Fruit fly (Drosophila melanogaster) whole organism, embryonic: ENCODE results near the gene CG34183.

Experiments
- Asciz ChIP-seq: fragments of 200-800 bp; sonication (Bioruptor generic); optimal IDR thresholded peaks from 2 replicates; lab custom pipeline; 2017; ENCODE audit warnings: missing biosample characterization, mild to moderate bottlenecking, missing genetic modification characterization, missing genetic modification reagents
- Atf6 ChIP-seq: fragments of 200-800 bp; sonication (Bioruptor generic); IDR thresholded peaks from 2 replicates; pipeline ENCODE4 v1.3.6; 2022; ENCODE audit warnings: missing biosample characterization, missing genetic modification characterization
- C15 ChIP-seq: fragments of 200-800 bp; sonication (Bioruptor generic); IDR thresholded peaks from 3 replicates; pipeline ENCODE4 v1.3.6; 2022; ENCODE audit warnings: missing biosample characterization, missing genetic modification characterization
- CG10274 ChIP-seq: fragments of 200-800 bp; sonication (Bioruptor generic); optimal IDR thresholded peaks from 3 replicates; lab custom pipeline; 2017; ENCODE audit warnings: missing biosample characterization, mild to moderate bottlenecking, missing genetic modification characterization
- CG10565 ChIP-seq: fragments of 200-800 bp; sonication (Bioruptor generic); optimal IDR thresholded peaks from 3 replicates; lab custom pipeline; 2016; ENCODE audit warnings: missing biosample characterization, mild to moderate bottlenecking, missing genetic modification characterization
- CG12071 ChIP-seq: fragments of 200-800 bp; sonication (Bioruptor generic); optimal IDR thresholded peaks from 3 replicates; lab custom pipeline; 2018; ENCODE audit warnings: missing biosample characterization, mild to moderate bottlenecking, missing genetic modification characterization
- CG12659 ChIP-seq: fragments of 200-800 bp; sonication (Bioruptor generic); optimal IDR thresholded peaks from 3 replicates; lab custom pipeline; 2017; ENCODE audit warnings: mild to moderate bottlenecking, missing biosample characterization, missing genetic modification reagents, missing genetic modification characterization
- CG12942 ChIP-seq: fragments of 200-800 bp; sonication (Bioruptor generic); optimal IDR thresholded peaks from 3 replicates; lab custom pipeline; 2016; ENCODE audit warnings: missing biosample characterization, missing genetic modification characterization
- CG16813 ChIP-seq: fragments of 200-800 bp; sonication (Bioruptor generic); IDR thresholded peaks from 3 replicates; pipeline ENCODE4 v1.3.6; 2022; ENCODE audit warnings: missing biosample characterization, missing genetic modification characterization; ENCODE audit not compliant: partially characterized antibody
- CG31365 ChIP-seq: fragments of 200-800 bp; sonication (Bioruptor generic); optimal IDR thresholded peaks from 2 replicates; lab custom pipeline; 2018; ENCODE audit warnings: missing biosample characterization, mild to moderate bottlenecking, missing genetic modification characterization
- CG32532 ChIP-seq: fragments of 200-800 bp; sonication (Bioruptor generic); IDR thresholded peaks from 2 replicates; pipeline ENCODE4 v1.3.6; 2022; ENCODE audit warnings: missing biosample characterization, missing genetic modification characterization
- CG3407 ChIP-seq: fragments of 200-800 bp; sonication (Bioruptor generic); optimal IDR thresholded peaks from 2 replicates; lab custom pipeline; 2018; ENCODE audit warnings: missing biosample characterization, mild to moderate bottlenecking, missing genetic modification characterization
- CG3847 ChIP-seq: fragments of 200-800 bp; sonication (Bioruptor generic); IDR thresholded peaks from 2 replicates; pipeline ENCODE4 v1.3.6; 2022; ENCODE audit warnings: missing biosample characterization, missing genetic modification characterization
- CG4404 ChIP-seq: fragments of 200-800 bp; sonication (Bioruptor generic); IDR thresholded peaks from 2 replicates; pipeline ENCODE4 v1.3.6; 2022; ENCODE audit warnings: missing biosample characterization, missing genetic modification characterization
- CG6175 ChIP-seq: fragments of 200-800 bp; sonication (Bioruptor generic); IDR thresholded peaks from 3 replicates; pipeline ENCODE4 v1.3.6; 2022; ENCODE audit warnings: missing biosample characterization, missing genetic modification characterization
- CG6272 ChIP-seq: fragments of 200-800 bp; sonication (Bioruptor generic); IDR thresholded peaks from 2 replicates; pipeline ENCODE4 v1.3.6; 2022; ENCODE audit warnings: missing biosample characterization, missing genetic modification characterization
- CG8478 ChIP-seq: fragments of >200 bp; optimal IDR thresholded peaks from 2 replicates; lab custom pipeline; 2018
- Dad ChIP-seq: fragments of 200-800 bp; sonication (Bioruptor generic); optimal IDR thresholded peaks from 3 replicates; lab custom pipeline; 2016; ENCODE audit warnings: missing biosample characterization, missing genetic modification characterization
- Dip2 ChIP-seq: fragments of 200-800 bp; sonication (Bioruptor generic); IDR thresholded peaks from 2 replicates; pipeline ENCODE4 v1.3.6; 2022; ENCODE audit warnings: missing biosample characterization, missing genetic modification characterization
- Gug ChIP-seq: fragments of 200-800 bp; sonication (Bioruptor generic); IDR thresholded peaks from 4 replicates; pipeline ENCODE4 v1.3.6; 2022; ENCODE audit warnings: missing biosample characterization, missing genetic modification characterization
- H2.0 ChIP-seq: fragments of 200-800 bp; sonication (Bioruptor generic); IDR thresholded peaks from 2 replicates; pipeline ENCODE4 v1.3.6; 2022; ENCODE audit warnings: missing biosample characterization, missing genetic modification characterization
- HLHmδ ChIP-seq: fragments of 200-800 bp; sonication (Bioruptor generic); optimal IDR thresholded peaks from 2 replicates; lab custom pipeline; 2018; ENCODE audit warnings: missing biosample characterization, mild to moderate bottlenecking, missing genetic modification characterization, moderate library complexity
- Hr51 ChIP-seq, 2 experiments: fragments of 200-800 bp; sonication (Bioruptor generic); optimal IDR thresholded peaks; 2 replicates in 1 of 2; 3 replicates in 1 of 2; lab custom pipeline; 2016 to 2018; ENCODE audit warnings: missing biosample characterization in 2 of 2, missing genetic modification characterization in 2 of 2, mild to moderate bottlenecking in 1 of 2, moderate library complexity in 1 of 2
- NFAT ChIP-seq: fragments of 200-800 bp; sonication (Bioruptor generic); IDR thresholded peaks from 2 replicates; pipeline ENCODE4 v1.3.6; 2022; ENCODE audit warnings: missing biosample characterization, missing genetic modification characterization
- Nf-YB ChIP-seq: fragments of 200-800 bp; sonication (Bioruptor generic); optimal IDR thresholded peaks from 3 replicates; lab custom pipeline; 2019; ENCODE audit warnings: missing biosample characterization, mild to moderate bottlenecking, missing genetic modification characterization, moderate library complexity
- PHDP ChIP-seq: fragments of 200-800 bp; sonication (Bioruptor generic); optimal IDR thresholded peaks from 3 replicates; lab custom pipeline; 2018; ENCODE audit warnings: missing biosample characterization, mild to moderate bottlenecking, missing genetic modification characterization, moderate library complexity
- Poxn ChIP-seq: fragments of 200-800 bp; sonication (Bioruptor generic); IDR thresholded peaks from 2 replicates; pipeline ENCODE4 v1.3.6; 2022; ENCODE audit warnings: missing biosample characterization, missing genetic modification characterization
- Rx ChIP-seq: fragments of 200-800 bp; sonication (Bioruptor generic); IDR thresholded peaks from 2 replicates; pipeline ENCODE4 v1.3.6; 2022; ENCODE audit warnings: missing biosample characterization, missing genetic modification characterization
- Trl ChIP-seq, 3 experiments: fragments of >200 bp in 2 of 3; fragments of 200-800 bp in 1 of 3; sonication (Bioruptor generic) in 1 of 3; optimal IDR thresholded peaks; 2 replicates in 1 of 3; 3 replicates in 2 of 3; lab custom pipeline; 2016 to 2017; ENCODE audit warnings: missing biosample characterization in 1 of 3, missing genetic modification characterization in 1 of 3
- abd-A ChIP-seq: fragments of 200-800 bp; sonication (Bioruptor generic); optimal IDR thresholded peaks from 3 replicates; lab custom pipeline; 2019; ENCODE audit warnings: missing biosample characterization, mild to moderate bottlenecking, missing genetic modification characterization, moderate library complexity
- al ChIP-seq: fragments of 200-800 bp; sonication (Bioruptor generic); IDR thresholded peaks from 2 replicates; pipeline ENCODE4 v1.3.6; 2022; ENCODE audit warnings: missing biosample characterization, missing genetic modification characterization
- bbx ChIP-seq: fragments of 200-800 bp; sonication (Bioruptor generic); IDR thresholded peaks from 2 replicates; pipeline ENCODE4 v1.3.6; 2022; ENCODE audit warnings: missing biosample characterization, missing genetic modification characterization; ENCODE audit not compliant: partially characterized antibody
- bsh ChIP-seq, 2 experiments: fragments of 200-800 bp; sonication (Bioruptor generic); optimal IDR thresholded peaks; 2 replicates each; lab custom pipeline; 2017 to 2018; ENCODE audit warnings: mild to moderate bottlenecking in 2 of 2, missing biosample characterization in 2 of 2, missing genetic modification characterization in 2 of 2, moderate library complexity in 1 of 2
- cwo ChIP-seq: fragments of 200-800 bp; sonication (Bioruptor generic); optimal IDR thresholded peaks from 3 replicates; lab custom pipeline; 2017; ENCODE audit warnings: missing biosample characterization, missing genetic modification characterization, mild to moderate bottlenecking, moderate library complexity, missing genetic modification reagents
- fd64A ChIP-seq: fragments of 200-800 bp; sonication (Bioruptor generic); optimal IDR thresholded peaks from 3 replicates; lab custom pipeline; 2018; ENCODE audit warnings: missing biosample characterization, mild to moderate bottlenecking, missing genetic modification characterization
- fd96Cb ChIP-seq: fragments of 200-800 bp; sonication (Bioruptor generic); optimal IDR thresholded peaks from 2 replicates; lab custom pipeline; 2018; ENCODE audit warnings: missing biosample characterization, mild to moderate bottlenecking, missing genetic modification characterization, moderate library complexity
- ham ChIP-seq: fragments of 200-800 bp; sonication (Bioruptor generic); IDR thresholded peaks from 2 replicates; pipeline ENCODE4 v1.3.6; 2022; ENCODE audit warnings: missing biosample characterization, missing genetic modification characterization
- hth ChIP-seq: fragments of >200 bp; optimal IDR thresholded peaks from 2 replicates; lab custom pipeline; 2017; ENCODE audit warnings: inconsistent platforms
- klu ChIP-seq: fragments of 200-800 bp; sonication (Bioruptor generic); IDR thresholded peaks from 2 replicates; pipeline ENCODE4 v1.3.6; 2022; ENCODE audit warnings: missing biosample characterization, missing genetic modification characterization
- lab ChIP-seq: fragments of 200-800 bp; sonication (Bioruptor generic); optimal IDR thresholded peaks from 3 replicates; lab custom pipeline; 2017; ENCODE audit warnings: missing biosample characterization, missing genetic modification characterization, mild to moderate bottlenecking, moderate library complexity, missing genetic modification reagents
- lilli ChIP-seq: fragments of 200-800 bp; sonication (Bioruptor generic); optimal IDR thresholded peaks from 3 replicates; lab custom pipeline; 2016; ENCODE audit warnings: missing biosample characterization, missing genetic modification characterization
- mld ChIP-seq: fragments of 200-800 bp; sonication (Bioruptor generic); IDR thresholded peaks from 3 replicates; pipeline ENCODE4 v1.3.6; 2022; ENCODE audit warnings: missing biosample characterization, missing genetic modification characterization; ENCODE audit not compliant: partially characterized antibody
- peb ChIP-seq: fragments of 200-800 bp; sonication (Bioruptor generic); IDR thresholded peaks from 2 replicates; pipeline ENCODE4 v1.3.6; 2022; ENCODE audit warnings: missing biosample characterization, missing genetic modification characterization
- pho ChIP-seq: fragments of 200-800 bp; sonication (Bioruptor generic); optimal IDR thresholded peaks from 2 replicates; lab custom pipeline; 2016; ENCODE audit warnings: missing biosample characterization, missing genetic modification characterization
- prd ChIP-seq, 3 experiments: fragments of >200 bp in 2 of 3; fragments of 200-800 bp in 1 of 3; sonication (Bioruptor generic) in 1 of 3; optimal IDR thresholded peaks in 2 of 3; IDR thresholded peaks in 1 of 3; 2 replicates in 2 of 3; 3 replicates in 1 of 3; pipeline versions ENCODE4 v1.3.6 to Lab custom; 2017 to 2022; ENCODE audit warnings: missing biosample characterization in 1 of 3, missing genetic modification characterization in 1 of 3
- slou ChIP-seq: fragments of 200-800 bp; sonication (Bioruptor generic); optimal IDR thresholded peaks from 3 replicates; lab custom pipeline; 2016; ENCODE audit warnings: missing biosample characterization, missing genetic modification characterization
- sna ChIP-seq: fragments of 200-800 bp; sonication (Bioruptor generic); IDR thresholded peaks from 2 replicates; pipeline ENCODE4 v1.3.6; 2022; ENCODE audit warnings: missing biosample characterization, missing genetic modification characterization; ENCODE audit not compliant: partially characterized antibody
- unc-4 ChIP-seq: fragments of 200-800 bp; sonication (Bioruptor generic); IDR thresholded peaks from 2 replicates; pipeline ENCODE4 v1.3.6; 2022; ENCODE audit warnings: missing biosample characterization, missing genetic modification characterization; ENCODE audit not compliant: partially characterized antibody
- unpg ChIP-seq: fragments of 200-800 bp; sonication (Bioruptor generic); optimal IDR thresholded peaks from 3 replicates; lab custom pipeline; 2018; ENCODE audit warnings: missing biosample characterization, mild to moderate bottlenecking, missing genetic modification characterization, moderate library complexity

The CG34183 gene

DNA sequence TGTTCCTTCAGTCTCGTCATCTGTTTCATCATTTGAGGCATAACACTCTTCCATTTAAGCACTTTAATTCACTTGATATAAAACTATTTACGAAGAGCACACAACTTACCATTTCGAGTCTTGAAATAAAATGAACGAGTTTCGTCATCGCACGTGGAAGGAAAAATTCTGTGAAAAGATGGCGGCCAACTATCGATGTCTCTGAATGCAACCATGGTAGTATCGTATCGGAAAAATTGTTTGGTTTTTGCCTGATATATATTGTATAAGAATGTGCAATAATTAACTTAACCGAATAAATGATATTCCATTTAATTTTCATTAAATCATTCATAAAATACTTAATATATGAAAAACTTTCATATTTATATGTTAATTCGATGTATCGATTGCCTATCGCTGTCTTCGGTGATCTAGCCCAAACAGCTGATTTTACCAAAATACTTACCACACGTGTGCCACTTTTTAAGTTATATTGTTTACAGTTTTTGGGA lies 4.3 kb upstream of the CG34183 start, which contains the start of gene Bka (continued):
- TF ChIP-seq cwo (GFP tag; lab: Kevin White, UChicago): peak; percentile 54
- TF ChIP-seq abd-A (tag; lab: Kevin White, UChicago): no peak
- no peak for TF ChIP-seq HLHmδ (GFP tag; lab: Kevin White, UChicago)
- TF ChIP-seq CG3847: no peak; the same call in 1 of the 2 replicates
- TF ChIP-seq ham: no peak
- TF ChIP-seq CG32532 (GFP tag; lab: Robert Waterston, UW): peak; percentile 62
- peak; percentile 94 for TF ChIP-seq mld (GFP tag; lab: Robert Waterston, UW)
- no peak for TF ChIP-seq klu (GFP tag; lab: Robert Waterston, UW)
- peak; percentile 95 for TF ChIP-seq bbx (GFP tag; lab: Robert Waterston, UW)
- no peak for TF ChIP-seq H2.0 (GFP tag; lab: Robert Waterston, UW)
- no peak for TF ChIP-seq fd96Cb (tag; lab: Kevin White, UChicago)
- no peak for TF ChIP-seq Dip2 (GFP tag; lab: Robert Waterston, UW)
- peak; percentile 99 for TF ChIP-seq sna (GFP tag; lab: Robert Waterston, UW)
- peak; percentile 33; the same call in 1 of the 2 replicates for TF ChIP-seq Atf6 (GFP tag; lab: Robert Waterston, UW)
- peak; percentile 54 for TF ChIP-seq unpg
- peak; percentile 99 for TF ChIP-seq CG16813 (GFP tag; lab: Robert Waterston, UW)
- no peak for TF ChIP-seq CG31365
- TF ChIP-seq CG12942 (GFP tag; lab: Kevin White, UChicago): no peak
- no peak for TF ChIP-seq CG8478 (lab: Kevin White, UChicago)
- no peak for TF ChIP-seq Trl (optimal IDR thresholded peaks at IDR 0.05; lab: Kevin White, UChicago)
- peak; percentile 25 for TF ChIP-seq Trl (GFP tag; optimal IDR thresholded peaks at IDR 0.05; lab: Kevin White, UChicago)
- peak; percentile 69; the same call in 1 of the 2 replicates for TF ChIP-seq NFAT (GFP tag; lab: Robert Waterston, UW)
- no peak for TF ChIP-seq hth (lab: Kevin White, UChicago)
- TF ChIP-seq Asciz: peak; percentile 52
- TF ChIP-seq CG10274: peak; percentile 22
- peak; percentile 25 for TF ChIP-seq Dad (GFP tag; lab: Kevin White, UChicago)
- peak; percentile 20 for TF ChIP-seq pho (GFP tag; lab: Kevin White, UChicago)
- TF ChIP-seq lilli (GFP tag; lab: Kevin White, UChicago): peak; percentile 44
- TF ChIP-seq CG12659: peak; percentile 89
- TF ChIP-seq unc-4: peak; percentile 99
- no peak for TF ChIP-seq CG10565
- peak; percentile 69 for TF ChIP-seq PHDP (tag; lab: Kevin White, UChicago)
- no peak for TF ChIP-seq C15 (GFP tag; lab: Robert Waterston, UW)
- no peak for TF ChIP-seq CG6175 (GFP tag; lab: Robert Waterston, UW)
- no peak for TF ChIP-seq Poxn (GFP tag; lab: Robert Waterston, UW)
- TF ChIP-seq peb (GFP tag; lab: Robert Waterston, UW): no peak
- TF ChIP-seq Gug (GFP tag; lab: Robert Waterston, UW): no peak
- no peak for TF ChIP-seq prd (optimal IDR thresholded peaks at IDR 0.05; lab: Kevin White, UChicago)
- no peak for TF ChIP-seq prd (GFP tag; IDR thresholded peaks at IDR 0.05; lab: Robert Waterston, UW)
- peak; percentile 18 for TF ChIP-seq fd64A
- no peak for TF ChIP-seq Rx (GFP tag; lab: Robert Waterston, UW)
- TF ChIP-seq CG3407 (GFP tag; lab: Kevin White, UChicago): peak; percentile 42
- TF ChIP-seq al (GFP tag; lab: Robert Waterston, UW): no peak
- no peak for TF ChIP-seq CG12071 (GFP tag; lab: Kevin White, UChicago)
- no peak for TF ChIP-seq slou (GFP tag; lab: Kevin White, UChicago)
- peak in 1 of 2 experiments; percentile 56 for TF ChIP-seq bsh (GFP tag; optimal IDR thresholded peaks at IDR 0.05; lab: Kevin White, UChicago)
- TF ChIP-seq Hr51 (GFP tag; optimal IDR thresholded peaks at IDR 0.05; lab: Kevin White, UChicago): peak in 1 of 2 experiments; percentile 52
- no peak; the same call in 1 of the 2 replicates for TF ChIP-seq CG6272 (GFP tag; lab: Robert Waterston, UW)
- TF ChIP-seq CG4404 (GFP tag; lab: Robert Waterston, UW): no peak
- TF ChIP-seq Nf-YB (GFP tag; lab: Kevin White, UChicago): peak; percentile 66
- TF ChIP-seq lab: peak; percentile 72
